Fruit fly (Drosophila melanogaster) whole organism, prepupa: ENCODE measurements around the gene Droj2.

Experiments
- Blimp-1 ChIP-seq: fragments of 200-800 bp; sonication (Bioruptor generic); optimal IDR thresholded peaks from 3 replicates; lab custom pipeline; 2017; ENCODE audit warnings: missing biosample characterization, missing genetic modification characterization, mild to moderate bottlenecking, moderate library complexity, missing genetic modification reagents
- CG10631 ChIP-seq: fragments of 200-800 bp; sonication (Bioruptor generic); optimal IDR thresholded peaks from 2 replicates; lab custom pipeline; 2016; ENCODE audit warnings: missing biosample characterization, missing genetic modification characterization
- CG11294 ChIP-seq: fragments of 200-800 bp; sonication (Bioruptor generic); IDR thresholded peaks from 2 replicates; pipeline ENCODE4 v1.3.6; 2022; ENCODE audit warnings: missing biosample characterization, missing genetic modification characterization
- CG15336 ChIP-seq: fragments of 200-800 bp; sonication (Bioruptor generic); IDR thresholded peaks from 2 replicates; pipeline ENCODE4 v1.3.6; 2022; ENCODE audit warnings: missing biosample characterization, missing genetic modification characterization
- CG1621 ChIP-seq: fragments of 200-800 bp; sonication (Bioruptor generic); optimal IDR thresholded peaks from 3 replicates; lab custom pipeline; 2018; ENCODE audit warnings: missing biosample characterization, mild to moderate bottlenecking, missing genetic modification characterization
- CG16779 ChIP-seq: fragments of 200-800 bp; sonication (Bioruptor generic); optimal IDR thresholded peaks from 3 replicates; lab custom pipeline; 2017; ENCODE audit warnings: missing biosample characterization, mild to moderate bottlenecking, missing genetic modification characterization
- CG31627 ChIP-seq: fragments of 200-800 bp; sonication (Bioruptor generic); optimal IDR thresholded peaks from 3 replicates; lab custom pipeline; 2016; ENCODE audit warnings: missing biosample characterization, missing genetic modification characterization
- CG32006 ChIP-seq: fragments of 200-800 bp; sonication (Bioruptor generic); optimal IDR thresholded peaks from 3 replicates; lab custom pipeline; 2017; ENCODE audit warnings: missing biosample characterization, mild to moderate bottlenecking, missing genetic modification characterization
- CG34406 ChIP-seq: fragments of 200-800 bp; sonication (Bioruptor generic); optimal IDR thresholded peaks from 3 replicates; lab custom pipeline; 2016; ENCODE audit warnings: missing biosample characterization, missing genetic modification characterization
- CG3919 ChIP-seq: fragments of 200-800 bp; sonication (Bioruptor generic); optimal IDR thresholded peaks from 3 replicates; lab custom pipeline; 2016; ENCODE audit warnings: missing biosample characterization, missing genetic modification characterization
- CG6163 ChIP-seq: fragments of 200-800 bp; sonication (Bioruptor generic); IDR thresholded peaks from 3 replicates; pipeline ENCODE4 v1.3.6; 2022; ENCODE audit warnings: missing biosample characterization, missing genetic modification characterization
- CG6276 ChIP-seq: fragments of 200-800 bp; sonication (Bioruptor generic); optimal IDR thresholded peaks from 2 replicates; lab custom pipeline; 2017; ENCODE audit warnings: missing biosample characterization, mild to moderate bottlenecking, missing genetic modification characterization
- CG6792 ChIP-seq: fragments of 200-800 bp; sonication (Bioruptor generic); optimal IDR thresholded peaks from 3 replicates; lab custom pipeline; 2016; ENCODE audit warnings: missing biosample characterization, missing genetic modification characterization
- CG6808 ChIP-seq: fragments of 200-800 bp; sonication (Bioruptor generic); optimal IDR thresholded peaks from 3 replicates; lab custom pipeline; 2017; ENCODE audit warnings: missing biosample characterization, missing genetic modification characterization, mild to moderate bottlenecking, moderate library complexity, missing genetic modification reagents
- CG7368 ChIP-seq: fragments of 200-800 bp; sonication (Bioruptor generic); optimal IDR thresholded peaks from 3 replicates; lab custom pipeline; 2016; ENCODE audit warnings: missing biosample characterization, missing genetic modification characterization
- CG8119 ChIP-seq: fragments of 200-800 bp; sonication (Bioruptor generic); IDR thresholded peaks from 3 replicates; pipeline ENCODE4 v1.3.6; 2022; ENCODE audit warnings: missing biosample characterization, missing genetic modification characterization
- CG8319 ChIP-seq: fragments of 200-800 bp; sonication (Bioruptor generic); optimal IDR thresholded peaks from 3 replicates; lab custom pipeline; 2016; ENCODE audit warnings: missing biosample characterization, missing genetic modification characterization
- CG8632 ChIP-seq: fragments of 200-800 bp; sonication (Bioruptor generic); optimal IDR thresholded peaks from 3 replicates; lab custom pipeline; 2016; ENCODE audit warnings: missing biosample characterization, missing genetic modification characterization
- Eip75B ChIP-seq: fragments of 200-800 bp; sonication (Bioruptor generic); optimal IDR thresholded peaks from 3 replicates; lab custom pipeline; 2016; ENCODE audit warnings: missing biosample characterization, missing genetic modification characterization
- Eip78C ChIP-seq: fragments of 200-800 bp; sonication (Bioruptor generic); peaks from one replicate; lab custom pipeline; 2016; ENCODE audit warnings: missing biosample characterization, missing genetic modification characterization
- Ets21C ChIP-seq: fragments of 200-800 bp; sonication (Bioruptor generic); optimal IDR thresholded peaks from 3 replicates; lab custom pipeline; 2016; ENCODE audit warnings: missing biosample characterization, missing genetic modification characterization
- Gug ChIP-seq: fragments of 200-800 bp; sonication (Bioruptor generic); IDR thresholded peaks from 2 replicates; pipeline ENCODE4 v1.3.6; 2022; ENCODE audit warnings: missing biosample characterization, missing genetic modification characterization
- Hr38 ChIP-seq: sonication (Bioruptor generic); optimal IDR thresholded peaks from 2 replicates; lab custom pipeline; 2016; ENCODE audit warnings: missing biosample characterization, missing genetic modification characterization
- Hr39 ChIP-seq: fragments of 200-800 bp; sonication (Bioruptor generic); optimal IDR thresholded peaks from 2 replicates; lab custom pipeline; 2016; ENCODE audit warnings: missing biosample characterization, missing genetic modification characterization
- Met ChIP-seq: fragments of 200-800 bp; sonication (Bioruptor generic); optimal IDR thresholded peaks from 3 replicates; lab custom pipeline; 2016; ENCODE audit warnings: missing biosample characterization, missing genetic modification characterization
- Smox ChIP-seq: fragments of 200-800 bp; sonication (Bioruptor generic); optimal IDR thresholded peaks from 3 replicates; lab custom pipeline; 2016; ENCODE audit warnings: missing biosample characterization, missing genetic modification characterization
- Sox102F ChIP-seq: fragments of 200-800 bp; sonication (Bioruptor generic); optimal IDR thresholded peaks from 2 replicates; lab custom pipeline; 2016; ENCODE audit warnings: missing biosample characterization, mild to moderate bottlenecking, missing genetic modification characterization
- Sox15 ChIP-seq: fragments of 200-800 bp; sonication (Bioruptor generic); optimal IDR thresholded peaks from 3 replicates; lab custom pipeline; 2016; ENCODE audit warnings: missing biosample characterization, missing genetic modification characterization
- achi ChIP-seq: fragments of 200-800 bp; sonication (Bioruptor generic); optimal IDR thresholded peaks from 3 replicates; lab custom pipeline; 2016; ENCODE audit warnings: missing biosample characterization, missing genetic modification characterization
- acj6 ChIP-seq: fragments of 200-800 bp; sonication (Bioruptor generic); optimal IDR thresholded peaks from 3 replicates; lab custom pipeline; 2016; ENCODE audit warnings: missing biosample characterization, missing genetic modification characterization
- cyc ChIP-seq: fragments of 200-800 bp; sonication (Bioruptor generic); optimal IDR thresholded peaks from 3 replicates; lab custom pipeline; 2016; ENCODE audit warnings: missing biosample characterization, missing genetic modification characterization
- dac ChIP-seq: fragments of 200-800 bp; sonication (Bioruptor generic); optimal IDR thresholded peaks from 2 replicates; lab custom pipeline; 2017; ENCODE audit warnings: missing biosample characterization, mild to moderate bottlenecking, missing genetic modification characterization
- dsx ChIP-seq: fragments of 200-800 bp; optimal IDR thresholded peaks from 3 replicates; lab custom pipeline; 2019; ENCODE audit warnings: missing biosample characterization, mild to moderate bottlenecking, missing genetic modification characterization, moderate library complexity; ENCODE audit not compliant: poor library complexity, severe bottlenecking
- eg ChIP-seq: fragments of 200-800 bp; sonication (Bioruptor generic); IDR thresholded peaks from 3 replicates; pipeline ENCODE4 v1.3.6; 2022; ENCODE audit warnings: missing biosample characterization, missing genetic modification characterization
- esn ChIP-seq: fragments of 200-800 bp; sonication (Bioruptor generic); optimal IDR thresholded peaks from 2 replicates; lab custom pipeline; 2016; ENCODE audit warnings: missing biosample characterization, mild to moderate bottlenecking, missing genetic modification characterization, moderate library complexity
- fd59A ChIP-seq: fragments of 200-800 bp; sonication (Bioruptor generic); optimal IDR thresholded peaks from 2 replicates; lab custom pipeline; 2017; ENCODE audit warnings: missing biosample characterization, mild to moderate bottlenecking, missing genetic modification characterization, missing genetic modification reagents
- fd85E ChIP-seq: fragments of 200-800 bp; sonication (Bioruptor generic); optimal IDR thresholded peaks from 3 replicates; lab custom pipeline; 2016; ENCODE audit warnings: missing biosample characterization, missing genetic modification characterization
- fkh ChIP-seq: fragments of 200-800 bp; sonication (Bioruptor generic); optimal IDR thresholded peaks from 3 replicates; lab custom pipeline; 2017; ENCODE audit warnings: missing biosample characterization, mild to moderate bottlenecking, missing genetic modification characterization, moderate library complexity
- pdm3 ChIP-seq: fragments of 200-800 bp; sonication (Bioruptor generic); optimal IDR thresholded peaks from 3 replicates; lab custom pipeline; 2016; ENCODE audit warnings: missing biosample characterization, missing genetic modification characterization
- salr ChIP-seq, 2 experiments: fragments of 200-800 bp; sonication (Bioruptor generic); optimal IDR thresholded peaks; 3 replicates each; lab custom pipeline; 2016 to 2018; ENCODE audit warnings: missing biosample characterization in 2 of 2, missing genetic modification characterization in 2 of 2, mild to moderate bottlenecking in 1 of 2
- spab ChIP-seq: fragments of 200-800 bp; sonication (Bioruptor generic); optimal IDR thresholded peaks from 2 replicates; lab custom pipeline; 2017; ENCODE audit warnings: missing biosample characterization, mild to moderate bottlenecking, missing genetic modification characterization, missing genetic modification reagents
- ss ChIP-seq, 2 experiments: fragments of 200-800 bp; sonication (Bioruptor generic); optimal IDR thresholded peaks; 2 replicates in 1 of 2; 3 replicates in 1 of 2; lab custom pipeline; 2017 to 2018; ENCODE audit warnings: mild to moderate bottlenecking in 2 of 2, missing biosample characterization in 2 of 2, missing genetic modification characterization in 2 of 2, moderate library complexity in 1 of 2
- svp ChIP-seq: fragments of 200-800 bp; sonication (Bioruptor generic); peaks from one replicate; lab custom pipeline; 2016; ENCODE audit warnings: missing biosample characterization, missing genetic modification characterization

The Droj2 gene

DNA sequence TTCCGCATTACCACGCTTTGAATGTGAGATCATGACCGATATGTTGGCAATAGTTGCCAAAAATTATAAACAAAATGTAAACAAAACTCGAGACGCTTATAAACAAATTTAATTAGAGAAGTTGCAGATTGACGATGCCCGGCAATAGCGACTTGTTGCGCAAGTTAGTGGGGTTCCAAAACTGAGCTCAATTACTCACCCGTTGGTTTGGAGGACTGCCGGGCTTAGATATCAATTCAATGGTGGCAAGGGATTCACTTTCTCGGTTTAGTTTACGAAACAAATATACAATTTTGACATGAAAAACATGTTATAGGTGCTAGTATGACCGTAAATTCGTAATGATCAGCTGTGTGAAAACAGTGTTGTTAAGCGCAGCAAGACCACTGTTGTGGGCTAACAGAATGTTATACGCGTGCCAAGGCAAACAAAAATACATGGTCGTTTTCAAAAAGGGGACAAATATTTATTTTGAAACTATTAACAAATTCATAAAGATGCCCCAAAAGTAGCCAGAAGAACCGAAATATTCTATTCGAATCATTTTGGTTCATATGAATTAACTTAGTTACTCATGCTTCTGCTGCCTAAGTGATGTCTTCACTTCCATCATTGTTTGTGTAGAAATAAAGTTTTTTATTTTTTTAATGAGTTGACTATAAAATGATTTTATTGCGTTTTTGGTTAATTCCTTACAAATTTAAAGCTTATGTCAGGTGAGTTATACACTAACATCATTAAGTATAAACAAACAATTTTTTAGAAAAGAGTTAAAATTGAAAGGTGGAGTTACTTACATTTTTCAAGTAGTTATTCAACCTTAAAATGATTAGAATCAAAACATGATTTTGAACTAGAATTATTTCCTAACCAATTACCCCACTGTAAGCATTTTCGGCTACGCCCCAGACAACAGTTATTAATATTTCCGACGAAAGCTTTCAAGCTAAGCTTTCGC lies 15.1 kb upstream of the Droj2 start, which contains the start of gene Elp6 (continued):
- TF ChIP-seq esn (GFP tag; lab: Kevin White, UChicago) = peak; percentile 94
- peak; percentile 78 for TF ChIP-seq Ets21C (GFP tag; lab: Kevin White, UChicago)
- peak; percentile 85 for TF ChIP-seq Met (GFP tag; lab: Kevin White, UChicago)
- no peak for TF ChIP-seq fd85E (GFP tag; lab: Kevin White, UChicago)
- peak; percentile 94 for TF ChIP-seq svp
- peak; percentile 90 for TF ChIP-seq CG31627 (GFP tag; lab: Kevin White, UChicago)
- peak; percentile 56; the same call in 2 of the 3 replicates for TF ChIP-seq CG8119
- TF ChIP-seq dsx (GFP tag; lab: Kevin White, UChicago) = peak; percentile 54
- TF ChIP-seq CG32006 (GFP tag; lab: Kevin White, UChicago) = peak; percentile 92
- peak; percentile 88 for TF ChIP-seq CG10631
- peak; percentile 79 for TF ChIP-seq spab (GFP tag; lab: Kevin White, UChicago)
- peak; percentile 85 for TF ChIP-seq achi (GFP tag; lab: Kevin White, UChicago)
- peak; percentile 95 for TF ChIP-seq Eip78C
- TF ChIP-seq CG8632 (GFP tag; lab: Kevin White, UChicago) = peak; percentile 82
- peak; percentile 84 for TF ChIP-seq cyc (GFP tag; lab: Kevin White, UChicago)
- peak; percentile 86 for TF ChIP-seq Sox15 (GFP tag; lab: Kevin White, UChicago)
- peak; percentile 90 for TF ChIP-seq Eip75B (GFP tag; lab: Kevin White, UChicago)
- TF ChIP-seq Smox (GFP tag; lab: Kevin White, UChicago) = peak; percentile 86
- TF ChIP-seq CG16779 (tag; lab: Kevin White, UChicago) = peak; percentile 21
- TF ChIP-seq CG11294 (GFP tag; lab: Robert Waterston, UW) = peak; percentile 29; the same call in 1 of the 2 replicates
- TF ChIP-seq salr (GFP tag; optimal IDR thresholded peaks at IDR 0.05; lab: Kevin White, UChicago) = peak in 1 of 2 experiments; percentile 93
- TF ChIP-seq Hr39 (GFP tag; lab: Kevin White, UChicago) = peak; percentile 87
- TF ChIP-seq Gug (GFP tag; lab: Robert Waterston, UW) = peak; percentile 60
- peak; percentile 28 for TF ChIP-seq CG1621
- TF ChIP-seq Blimp-1 = peak; percentile 60
- TF ChIP-seq CG6163 (GFP tag; lab: Robert Waterston, UW) = peak; percentile 73
- peak; percentile 79 for TF ChIP-seq CG6808
- TF ChIP-seq CG3919 (GFP tag; lab: Kevin White, UChicago) = peak; percentile 86
- peak; percentile 81 for TF ChIP-seq eg
- peak; percentile 60 for TF ChIP-seq CG15336 (GFP tag; lab: Robert Waterston, UW)
- TF ChIP-seq pdm3 (GFP tag; lab: Kevin White, UChicago) = peak; percentile 90
- no peak for TF ChIP-seq Hr38 (GFP tag; lab: Kevin White, UChicago)
- TF ChIP-seq CG6792 (GFP tag; lab: Kevin White, UChicago) = peak; percentile 80
- peak; percentile 78 for TF ChIP-seq CG8319 (GFP tag; lab: Kevin White, UChicago)
- TF ChIP-seq fkh (GFP tag; lab: Kevin White, UChicago) = peak; percentile 50
- peak; percentile 79 for TF ChIP-seq Sox102F (GFP tag; lab: Kevin White, UChicago)
- peak; percentile 72 for TF ChIP-seq fd59A (GFP tag; lab: Kevin White, UChicago)
- peak; percentile 79 for TF ChIP-seq CG6276 (GFP tag; lab: Kevin White, UChicago)
- TF ChIP-seq, all 60 proteins: peak for 56

DNA sequence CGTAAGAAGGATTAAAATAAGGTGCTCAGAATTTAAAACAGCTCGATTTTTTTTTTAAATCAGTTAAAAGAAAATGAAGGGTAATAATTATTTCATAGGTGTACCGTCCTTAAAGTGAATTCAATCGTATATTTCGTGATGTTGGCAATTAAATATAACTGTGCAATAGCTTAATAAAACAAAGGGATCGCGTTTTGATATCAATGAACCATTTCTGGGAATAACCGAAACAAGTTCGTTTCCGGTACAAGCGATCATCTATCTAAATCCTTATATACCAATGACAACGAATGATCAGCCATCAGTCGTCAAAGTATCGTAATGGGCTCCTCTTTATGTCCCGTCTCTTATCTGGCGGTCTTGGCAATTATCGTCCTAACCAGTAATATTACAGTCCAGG lies 12.6 kb upstream of the Droj2 start, which contains the start of gene CheA87a:
Gene CheA87a, plus strand, starts transcription at position 301 of the 400 bp plus-strand sequence.
- TF ChIP-seq Blimp-1 (no peak), acj6 (no peak), Met (GFP tag; lab: Kevin White, UChicago) (no peak), CG1621 (no peak), CG6163 (GFP tag; lab: Robert Waterston, UW) (no peak), ss (GFP tag; optimal IDR thresholded peaks at IDR 0.05; lab: Kevin White, UChicago) (no peak), CG8632 (GFP tag; lab: Kevin White, UChicago) (no peak), cyc (GFP tag; lab: Kevin White, UChicago) (no peak), CG32006 (GFP tag; lab: Kevin White, UChicago) (no peak), CG7368 (no peak), dac (GFP tag; lab: Kevin White, UChicago) (no peak), esn (GFP tag; lab: Kevin White, UChicago) (no peak), Gug (GFP tag; lab: Robert Waterston, UW) (no peak), CG34406 (no peak), eg (no peak)
